Worm (Caenorhabditis elegans): ENCODE results near the gene M03F4.6.

M03F4.6 gene

ce11 chrX:4969228-4969627, at the start of gene M03F4.6:
M03F4.6 (minus strand) TSS chrX:4969328.
- TF ChIP-seq ama-1 (optimal IDR thresholded peaks at IDR 0.05) (peak; percentile 39), ceh-36 (tag; optimal IDR thresholded peaks at IDR 0.05) (no peak), sea-1 (GFP tag; conservative IDR thresholded peaks at IDR 0.05) (0 out of 2 replicates have a peak, but pooled peaks have one; percentile 68), hmg-4 (GFP tag; optimal IDR thresholded peaks at IDR 0.05) (no peak), hnd-1 (tag; optimal IDR thresholded peaks at IDR 0.05) (no peak), flt-1 (GFP tag; IDR thresholded peaks at IDR 0.05) (no peak), pes-1 (GFP tag; IDR thresholded peaks at IDR 0.05) (no peak)

- TF ChIP-seq ama-1 (optimal IDR thresholded peaks at IDR 0.05) = no peak
- no peak for TF ChIP-seq pes-1 (GFP tag; IDR thresholded peaks at IDR 0.05)
- no peak for TF ChIP-seq aly-1 (tag; optimal IDR thresholded peaks at IDR 0.05)
- no peak for TF ChIP-seq hnd-1 (tag; optimal IDR thresholded peaks at IDR 0.05)
- no peak for TF ChIP-seq tbx-37 (GFP tag; conservative IDR thresholded peaks at IDR 0.05)
- no peak for TF ChIP-seq ceh-36 (tag; optimal IDR thresholded peaks at IDR 0.05)
- TF ChIP-seq ets-7 (tag; optimal IDR thresholded peaks at IDR 0.05) = no peak
- TF ChIP-seq flt-1 (GFP tag; IDR thresholded peaks at IDR 0.05) = no peak
- no peak for TF ChIP-seq hmbx-1 (tag; optimal IDR thresholded peaks at IDR 0.05)
- TF ChIP-seq ceh-13 (GFP tag; optimal IDR thresholded peaks at IDR 0.05) = no peak
- TF ChIP-seq scrt-1 (GFP tag; IDR thresholded peaks at IDR 0.05) = no peak
- no peak for TF ChIP-seq hmg-4 (GFP tag; optimal IDR thresholded peaks at IDR 0.05)
- no peak for TF ChIP-seq B0310.2 (tag; optimal IDR thresholded peaks at IDR 0.05)
- TF ChIP-seq sea-1 (GFP tag; conservative IDR thresholded peaks at IDR 0.05) = no peak
- TF ChIP-seq tra-4 (tag; optimal IDR thresholded peaks at IDR 0.05) = no peak
- TF ChIP-seq tbx-11 (GFP tag; IDR thresholded peaks at IDR 0.05) = no peak
- no peak for TF ChIP-seq F13C5.2 (tag; optimal IDR thresholded peaks at IDR 0.05)
These were observed 49.0 kb upstream of the M03F4.6 start for ce11 chrX:5018062-5018653.

ce11 chrX:5017591-5017990, 48.5 kb upstream of the M03F4.6 start, which contains the start of gene sek-3:
sek-3 (plus strand) TSS chrX:5017891.
- TF ChIP-seq hmg-4 (GFP tag; optimal IDR thresholded peaks at IDR 0.05) (no peak), flt-1 (GFP tag; IDR thresholded peaks at IDR 0.05) (no peak), tbx-11 (GFP tag; IDR thresholded peaks at IDR 0.05) (no peak), aly-1 (tag; optimal IDR thresholded peaks at IDR 0.05) (no peak), tbx-37 (GFP tag; conservative IDR thresholded peaks at IDR 0.05) (no peak), ceh-13 (GFP tag; optimal IDR thresholded peaks at IDR 0.05) (no peak), ets-7 (tag; optimal IDR thresholded peaks at IDR 0.05) (no peak), scrt-1 (GFP tag; IDR thresholded peaks at IDR 0.05) (no peak), F13C5.2 (tag; optimal IDR thresholded peaks at IDR 0.05) (no peak), hmbx-1 (tag; optimal IDR thresholded peaks at IDR 0.05) (no peak), hnd-1 (tag; optimal IDR thresholded peaks at IDR 0.05) (no peak), ceh-36 (tag; optimal IDR thresholded peaks at IDR 0.05) (no peak), sea-1 (GFP tag; conservative IDR thresholded peaks at IDR 0.05) (no peak), ama-1 (optimal IDR thresholded peaks at IDR 0.05) (no peak), tra-4 (tag; optimal IDR thresholded peaks at IDR 0.05) (no peak), pes-1 (GFP tag; IDR thresholded peaks at IDR 0.05) (no peak)

- TF ChIP-seq B0310.2 (tag; optimal IDR thresholded peaks at IDR 0.05) (no peak), ama-1 (optimal IDR thresholded peaks at IDR 0.05) (no peak), hmbx-1 (tag; optimal IDR thresholded peaks at IDR 0.05) (no peak), hnd-1 (tag; optimal IDR thresholded peaks at IDR 0.05) (no peak), F13C5.2 (tag; optimal IDR thresholded peaks at IDR 0.05) (no peak), ceh-13 (GFP tag; optimal IDR thresholded peaks at IDR 0.05) (no peak), aly-1 (tag; optimal IDR thresholded peaks at IDR 0.05) (no peak), flt-1 (GFP tag; IDR thresholded peaks at IDR 0.05) (no peak), hmg-4 (GFP tag; optimal IDR thresholded peaks at IDR 0.05) (no peak), ets-7 (tag; optimal IDR thresholded peaks at IDR 0.05) (no peak), tbx-37 (GFP tag; conservative IDR thresholded peaks at IDR 0.05) (no peak), scrt-1 (GFP tag; IDR thresholded peaks at IDR 0.05) (no peak), tbx-11 (GFP tag; IDR thresholded peaks at IDR 0.05) (no peak), ceh-36 (tag; optimal IDR thresholded peaks at IDR 0.05) (no peak), sea-1 (GFP tag; conservative IDR thresholded peaks at IDR 0.05) (no peak), pes-1 (GFP tag; IDR thresholded peaks at IDR 0.05) (no peak)
These were observed 46.6 kb upstream of the M03F4.6 start, which contains the start of gene ZC449.8 for ce11 chrX:5015775-5016174. ZC449.8 (plus strand) TSS chrX:5016075.

ce11 chrX:5013826-5014225, 44.7 kb upstream of the M03F4.6 start, which contains the start of gene ZC449.7:
ZC449.7 (plus strand) TSS chrX:5014074.
- TF ChIP-seq ets-7 (tag; optimal IDR thresholded peaks at IDR 0.05) = no peak
- no peak for TF ChIP-seq sea-1 (GFP tag; conservative IDR thresholded peaks at IDR 0.05)
- no peak for TF ChIP-seq tbx-11 (GFP tag; IDR thresholded peaks at IDR 0.05)
- no peak for TF ChIP-seq hmbx-1 (tag; optimal IDR thresholded peaks at IDR 0.05)
- no peak for TF ChIP-seq scrt-1 (GFP tag; IDR thresholded peaks at IDR 0.05)
- TF ChIP-seq hnd-1 (tag; optimal IDR thresholded peaks at IDR 0.05) = no peak

- TF ChIP-seq aly-1 (tag; optimal IDR thresholded peaks at IDR 0.05) (no peak), hmbx-1 (tag; optimal IDR thresholded peaks at IDR 0.05) (no peak), F13C5.2 (tag; optimal IDR thresholded peaks at IDR 0.05) (no peak), ets-7 (tag; optimal IDR thresholded peaks at IDR 0.05) (no peak), hmg-4 (GFP tag; optimal IDR thresholded peaks at IDR 0.05) (no peak), B0310.2 (tag; optimal IDR thresholded peaks at IDR 0.05) (no peak), tbx-37 (GFP tag; conservative IDR thresholded peaks at IDR 0.05) (no peak), flt-1 (GFP tag; IDR thresholded peaks at IDR 0.05) (no peak), scrt-1 (GFP tag; IDR thresholded peaks at IDR 0.05) (no peak), pes-1 (GFP tag; IDR thresholded peaks at IDR 0.05) (no peak)
These were observed 39.9 kb upstream of the M03F4.6 start, which contains the start of gene hsd-3 for ce11 chrX:5009000-5009399. hsd-3 (plus strand) TSS chrX:5009300.

- TF ChIP-seq ets-7 (tag; optimal IDR thresholded peaks at IDR 0.05) = no peak
- TF ChIP-seq B0310.2 (tag; optimal IDR thresholded peaks at IDR 0.05) = no peak
- no peak for TF ChIP-seq sea-1 (GFP tag; conservative IDR thresholded peaks at IDR 0.05)
- no peak for TF ChIP-seq tbx-37 (GFP tag; conservative IDR thresholded peaks at IDR 0.05)
- no peak for TF ChIP-seq pes-1 (GFP tag; IDR thresholded peaks at IDR 0.05)
- TF ChIP-seq F13C5.2 (tag; optimal IDR thresholded peaks at IDR 0.05) = no peak
- TF ChIP-seq tra-4 (tag; optimal IDR thresholded peaks at IDR 0.05) = no peak
- no peak for TF ChIP-seq ama-1 (optimal IDR thresholded peaks at IDR 0.05)
- TF ChIP-seq flt-1 (GFP tag; IDR thresholded peaks at IDR 0.05) = no peak
- no peak for TF ChIP-seq ceh-36 (tag; optimal IDR thresholded peaks at IDR 0.05)
- no peak for TF ChIP-seq hnd-1 (tag; optimal IDR thresholded peaks at IDR 0.05)
- no peak for TF ChIP-seq tbx-11 (GFP tag; IDR thresholded peaks at IDR 0.05)
- no peak for TF ChIP-seq scrt-1 (GFP tag; IDR thresholded peaks at IDR 0.05)
- no peak for TF ChIP-seq hmbx-1 (tag; optimal IDR thresholded peaks at IDR 0.05)
- no peak for TF ChIP-seq hmg-4 (GFP tag; optimal IDR thresholded peaks at IDR 0.05)
- no peak for TF ChIP-seq aly-1 (tag; optimal IDR thresholded peaks at IDR 0.05)
- no peak for TF ChIP-seq ceh-13 (GFP tag; optimal IDR thresholded peaks at IDR 0.05)
These were observed 37.8 kb upstream of the M03F4.6 start for ce11 chrX:5006972-5007371.

All from whole organism, early embryonic.